Worm (Caenorhabditis elegans): ENCODE results near the gene str-114.

DNA sequence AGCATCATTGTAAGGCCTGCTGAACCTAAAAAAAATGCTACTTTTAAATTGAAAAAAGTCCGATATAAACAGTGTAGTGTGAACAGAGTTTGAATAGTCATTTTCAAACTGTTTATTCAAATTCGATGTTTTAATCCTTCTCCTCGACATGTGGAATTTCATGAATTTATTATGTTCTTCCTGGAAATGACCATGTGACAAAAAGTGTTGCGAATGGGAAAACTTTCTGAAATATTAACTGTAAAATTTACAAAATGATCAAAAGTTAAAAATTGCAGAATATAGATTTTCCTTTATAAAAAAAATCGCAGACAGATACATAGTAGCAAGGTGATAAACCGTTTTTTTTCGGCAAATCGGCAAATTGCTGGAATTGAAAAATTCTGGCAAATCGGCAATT is 44.2 kb upstream of the str-114 start, which contains the start of gene T22F3.8:
- TF ChIP-seq ceh-16 (tag; optimal IDR thresholded peaks at IDR 0.05) (no peak), nhr-77 (tag; optimal IDR thresholded peaks at IDR 0.05) (no peak), egl-27 (tag; optimal IDR thresholded peaks at IDR 0.05) (no peak), mdl-1 (tag; optimal IDR thresholded peaks at IDR 0.05) (no peak), lin-15B (tag; optimal IDR thresholded peaks at IDR 0.05) (no peak), daf-12 (tag; optimal IDR thresholded peaks at IDR 0.05) (no peak), fkh-2 (tag; optimal IDR thresholded peaks at IDR 0.05) (no peak), pqm-1 (tag; optimal IDR thresholded peaks at IDR 0.05) (no peak), elt-3 (tag; optimal IDR thresholded peaks at IDR 0.05) (no peak)

All from whole organism, L3 larva.